Worm (Caenorhabditis elegans): ENCODE results near the gene elks-1.

- TF ChIP-seq snpc-4 (tag; optimal IDR thresholded peaks at IDR 0.05), result no peak
- no peak for TF ChIP-seq elt-3 (tag; optimal IDR thresholded peaks at IDR 0.05)
- TF ChIP-seq unc-62 (GFP tag; optimal IDR thresholded peaks at IDR 0.05), result peak; percentile 34
- no peak for TF ChIP-seq sptf-1 (tag; optimal IDR thresholded peaks at IDR 0.05)
- TF ChIP-seq lin-32 (GFP tag; optimal IDR thresholded peaks at IDR 0.05), result no peak
- TF ChIP-seq ceh-43 (GFP tag; optimal IDR thresholded peaks at IDR 0.05), result no peak
- peak; percentile 24 for TF ChIP-seq nhr-237 (tag; optimal IDR thresholded peaks at IDR 0.05)
- no peak for TF ChIP-seq blmp-1 (tag; optimal IDR thresholded peaks at IDR 0.05)
- no peak for TF ChIP-seq nhr-12 (tag; optimal IDR thresholded peaks at IDR 0.05)
- TF ChIP-seq lin-13 (tag; optimal IDR thresholded peaks at IDR 0.05), result no peak
- no peak for TF ChIP-seq hlh-1 (tag; optimal IDR thresholded peaks at IDR 0.05)
- TF ChIP-seq unc-39 (tag; optimal IDR thresholded peaks at IDR 0.05), result no peak
- TF ChIP-seq pha-4 (tag; optimal IDR thresholded peaks at IDR 0.05), result peak; percentile 60
- no peak for TF ChIP-seq nhr-28 (tag; optimal IDR thresholded peaks at IDR 0.05)
Measured at ce11 chrIV:3311243-3311642, 38.6 kb downstream of the elks-1 start, which contains the start of gene zip-11.

Measured in whole organism, mixed stage, embryonic.